Worm (Caenorhabditis elegans): ENCODE measurements around the gene cut-4.

ce11 chrII:10439976-10440375 lies 4.0 kb downstream of the cut-4 start, which contains the start of gene E04D5.4:
- TF ChIP-seq nhr-11 (tag; optimal IDR thresholded peaks at IDR 0.05) (no peak), nhr-77 (tag; optimal IDR thresholded peaks at IDR 0.05) (no peak), snpc-4 (tag; optimal IDR thresholded peaks at IDR 0.05) (no peak), dmd-4 (tag; optimal IDR thresholded peaks at IDR 0.05) (no peak), ztf-11 (tag; optimal IDR thresholded peaks at IDR 0.05) (no peak), lsy-2 (tag; optimal IDR thresholded peaks at IDR 0.05) (no peak), skn-1 (tag; optimal IDR thresholded peaks at IDR 0.05) (no peak), elt-3 (tag; optimal IDR thresholded peaks at IDR 0.05) (no peak), blmp-1 (tag; optimal IDR thresholded peaks at IDR 0.05; ENCODE audit: insufficient read depth) (no peak), nhr-237 (tag; optimal IDR thresholded peaks at IDR 0.05) (no peak), ceh-82 (tag; optimal IDR thresholded peaks at IDR 0.05) (no peak), lin-39 (tag; optimal IDR thresholded peaks at IDR 0.05) (no peak), unc-55 (GFP tag; optimal IDR thresholded peaks at IDR 0.05) (no peak), egl-27 (tag; optimal IDR thresholded peaks at IDR 0.05) (no peak)

Measured in whole organism, L2 larva.